Comparison of ENCODE assay signal across 1 fruit fly cellular context in genomic region chr2L:20075234-20075803, dm6.
TF ChIP-seq lines count a peak whose summit lies in the region.

Gene pr (minus strand): TSS chr2L:20075458.
Gene neb (plus strand): TSS chr2L:20075757.

TF ChIP-seq in whole organism, embryonic, 481 proteins besides CTCF, POLR2A, EP300 and RAD21 (continued from another document):
- peak; percentile 48; the same call in 1 of the 2 replicates for TF ChIP-seq seq (GFP tag; IDR thresholded peaks at IDR 0.05; lab: Robert Waterston, UW)
- peak; percentile 40 for TF ChIP-seq Oli (tag; optimal IDR thresholded peaks at IDR 0.05; lab: Kevin White, UChicago)
- TF ChIP-seq zen (tag; optimal IDR thresholded peaks at IDR 0.05; lab: Kevin White, UChicago) = peak; percentile 15
- TF ChIP-seq lola (GFP tag; optimal IDR thresholded peaks at IDR 0.05; lab: Kevin White, UChicago) = peak in 1 of 3 experiments; percentile 55
- TF ChIP-seq CG18262 (tag; optimal IDR thresholded peaks at IDR 0.05; lab: Kevin White, UChicago) = peak; percentile 24
- no peak for TF ChIP-seq pb (GFP tag; optimal IDR thresholded peaks at IDR 0.05; lab: Kevin White, UChicago)
- no peak for TF ChIP-seq pnt (GFP tag; optimal IDR thresholded peaks at IDR 0.05; lab: Kevin White, UChicago)
- peak; percentile 5 for TF ChIP-seq p53 (GFP tag; optimal IDR thresholded peaks at IDR 0.05; lab: Kevin White, UChicago)
- TF ChIP-seq pum (GFP tag; optimal IDR thresholded peaks at IDR 0.05; lab: Kevin White, UChicago) = no peak
- TF ChIP-seq Dp (GFP tag; optimal IDR thresholded peaks at IDR 0.05; lab: Kevin White, UChicago) = peak; percentile 89
- TF ChIP-seq psq (GFP tag; optimal IDR thresholded peaks at IDR 0.05; lab: Kevin White, UChicago) = no peak
- TF ChIP-seq Hmr (GFP tag; optimal IDR thresholded peaks at IDR 0.05; lab: Kevin White, UChicago) = peak; percentile 77
- peak; percentile 77 for TF ChIP-seq Ada2b (GFP tag; IDR thresholded peaks at IDR 0.05; lab: Robert Waterston, UW)
- peak; percentile 25 for TF ChIP-seq trem (tag; optimal IDR thresholded peaks at IDR 0.05; lab: Kevin White, UChicago)
- peak; percentile 4 to 45 for TF ChIP-seq Pdp1 (GFP tag; optimal IDR thresholded peaks at IDR 0.05; lab: Kevin White, UChicago)
- TF ChIP-seq nerfin-1 (tag; optimal IDR thresholded peaks at IDR 0.05; lab: Kevin White, UChicago) = no peak
- TF ChIP-seq dpn (GFP tag; optimal IDR thresholded peaks at IDR 0.05; lab: Kevin White, UChicago) = peak; percentile 51 to 55
- peak; percentile 2 for TF ChIP-seq Myb (GFP tag; optimal IDR thresholded peaks at IDR 0.05; lab: Kevin White, UChicago)
- peak; percentile 61 for TF ChIP-seq Abd-B (GFP tag; optimal IDR thresholded peaks at IDR 0.05; lab: Kevin White, UChicago)
- no peak for TF ChIP-seq CG2875 (GFP tag; optimal IDR thresholded peaks at IDR 0.05; lab: Kevin White, UChicago)
- no peak for TF ChIP-seq HHEX (GFP tag; optimal IDR thresholded peaks at IDR 0.05; lab: Kevin White, UChicago)
- peak; percentile 33 for TF ChIP-seq CG31388 (GFP tag; optimal IDR thresholded peaks at IDR 0.05; lab: Kevin White, UChicago)
- TF ChIP-seq chn (GFP tag; optimal IDR thresholded peaks at IDR 0.05; lab: Kevin White, UChicago) = peak; percentile 26
- no peak for TF ChIP-seq sc (optimal IDR thresholded peaks at IDR 0.05; lab: Kevin White, UChicago)
- TF ChIP-seq sc (GFP tag; optimal IDR thresholded peaks at IDR 0.05; lab: Kevin White, UChicago) = peak; percentile 27
- peak; percentile 85 for TF ChIP-seq CG9932 (GFP tag; IDR thresholded peaks at IDR 0.05; lab: Robert Waterston, UW)
- no peak for TF ChIP-seq Lim3 (GFP tag; IDR thresholded peaks at IDR 0.05; lab: Robert Waterston, UW)
- TF ChIP-seq CG4730 (GFP tag; IDR thresholded peaks at IDR 0.05; lab: Robert Waterston, UW) = no peak
- TF ChIP-seq CG13296 (GFP tag; optimal IDR thresholded peaks at IDR 0.05; lab: Kevin White, UChicago) = no peak
- TF ChIP-seq CG13287 (GFP tag; IDR thresholded peaks at IDR 0.05; lab: Robert Waterston, UW; ENCODE audit: partially characterized antibody) = peak; percentile 56
- TF ChIP-seq CG17328 (GFP tag; IDR thresholded peaks at IDR 0.05; lab: Robert Waterston, UW) = peak; percentile 73; the same call in 1 of the 2 replicates
- peak; percentile 33 for TF ChIP-seq CG6254 (GFP tag; optimal IDR thresholded peaks at IDR 0.05; lab: Kevin White, UChicago)
- TF ChIP-seq CkIIα-i1 (GFP tag; IDR thresholded peaks at IDR 0.05; lab: Robert Waterston, UW) = no peak
- TF ChIP-seq jigr1 (GFP tag; IDR thresholded peaks at IDR 0.05; lab: Robert Waterston, UW) = no peak
- peak; percentile 63; the same call in 2 of the 3 replicates for TF ChIP-seq dysf (GFP tag; IDR thresholded peaks at IDR 0.05; lab: Robert Waterston, UW)
- 0 out of 2 replicates have a peak, but pooled peaks have one; percentile 12 for TF ChIP-seq cas (GFP tag; IDR thresholded peaks at IDR 0.05; lab: Robert Waterston, UW)
- TF ChIP-seq E2f1 (GFP tag; IDR thresholded peaks at IDR 0.05; lab: Robert Waterston, UW) = no peak
- TF ChIP-seq hkb (optimal IDR thresholded peaks at IDR 0.05; lab: Kevin White, UChicago) = peak; percentile 58
- TF ChIP-seq hkb (GFP tag; IDR thresholded peaks at IDR 0.05; lab: Robert Waterston, UW) = peak; percentile 82
- TF ChIP-seq unc-4 (GFP tag; IDR thresholded peaks at IDR 0.05; lab: Robert Waterston, UW; ENCODE audit: partially characterized antibody) = peak; percentile 44; the same call in 1 of the 2 replicates
- peak; percentile 64 for TF ChIP-seq HLH4C (GFP tag; IDR thresholded peaks at IDR 0.05; lab: Robert Waterston, UW; ENCODE audit: partially characterized antibody)
- peak; percentile 54 for TF ChIP-seq tup (GFP tag; optimal IDR thresholded peaks at IDR 0.05; lab: Kevin White, UChicago)
- TF ChIP-seq CG13775 (GFP tag; optimal IDR thresholded peaks at IDR 0.05; lab: Kevin White, UChicago) = peak; percentile 47
- TF ChIP-seq CG9876 (GFP tag; optimal IDR thresholded peaks at IDR 0.05; lab: Kevin White, UChicago) = peak; percentile 16
TF ChIP-seq in whole organism, embryonic: peak in this region for 237.
